Worm (Caenorhabditis elegans): ENCODE data around the gene C25F9.12.

C25F9.12 gene

DNA sequence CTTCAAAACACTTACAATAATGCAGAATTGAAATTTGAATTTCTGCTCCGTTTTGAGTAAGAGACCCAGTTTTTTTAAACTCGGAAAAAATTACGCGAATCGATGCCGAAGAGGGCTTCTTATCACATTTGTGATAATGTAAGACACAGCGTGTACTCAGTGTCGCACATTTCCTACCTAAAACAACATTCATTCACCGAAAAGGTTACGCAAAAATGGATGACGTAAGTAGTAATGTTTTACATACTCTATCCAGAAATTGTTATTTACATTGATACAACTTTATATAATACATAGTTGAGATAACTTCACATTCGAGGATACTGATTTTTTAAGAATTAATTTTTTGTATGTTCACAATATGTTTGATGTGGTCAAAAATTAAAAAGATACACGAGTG, 13.7 kb upstream of the C25F9.12 start, which contains the start of the genes C25F9.4 and C25F9.9:
C25F9.4 (minus strand) TSS at position 101 of the 400 bp plus-strand sequence.
C25F9.9 (plus strand) TSS at position 137 of the 400 bp plus-strand sequence.
- no peak for TF ChIP-seq crh-2 (tag; optimal IDR thresholded peaks at IDR 0.05)
- TF ChIP-seq fos-1 (tag; optimal IDR thresholded peaks at IDR 0.05): peak; percentile 59

DNA sequence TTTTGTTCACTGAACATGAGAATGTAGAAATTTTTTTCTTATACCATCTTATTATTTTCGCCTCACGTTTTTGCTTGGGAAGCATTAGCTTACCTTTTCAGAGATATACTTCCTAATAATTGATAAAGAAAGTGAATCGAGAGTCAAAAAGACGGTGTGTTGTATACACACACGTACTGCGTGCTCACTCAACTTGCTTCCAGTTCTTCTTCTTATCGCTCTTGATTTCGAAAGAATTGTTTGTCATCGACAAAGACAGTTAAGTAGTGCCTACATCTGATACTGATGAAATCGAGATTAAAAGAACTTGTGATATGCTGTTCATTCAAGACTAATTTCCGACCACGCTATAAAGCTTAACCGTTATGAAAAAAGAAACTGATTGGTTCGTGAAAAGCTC, 7.9 kb upstream of the C25F9.12 start, which contains the start of gene C25F9.5:
C25F9.5 (minus strand) TSS at position 195 of the 400 bp plus-strand sequence.
- peak; percentile 83 for TF ChIP-seq fos-1 (tag; optimal IDR thresholded peaks at IDR 0.05)
- TF ChIP-seq mdl-1 (tag; optimal IDR thresholded peaks at IDR 0.05): no peak

ce11 chrV:19405276-19405815, 2.6 kb upstream of the C25F9.12 start, which contains the start of the genes C25F9.6 and C25F9.10:
Gene C25F9.6, minus strand, starts transcription at chrV:19405326.
Gene C25F9.10, plus strand, starts transcription at chrV:19405729.
- peak; percentile 42 for TF ChIP-seq gmeb-1 (tag; optimal IDR thresholded peaks at IDR 0.05)
- peak; percentile 63 for TF ChIP-seq fos-1 (tag; optimal IDR thresholded peaks at IDR 0.05)
- no peak for TF ChIP-seq R02D3.7 (tag; optimal IDR thresholded peaks at IDR 0.05)

DNA sequence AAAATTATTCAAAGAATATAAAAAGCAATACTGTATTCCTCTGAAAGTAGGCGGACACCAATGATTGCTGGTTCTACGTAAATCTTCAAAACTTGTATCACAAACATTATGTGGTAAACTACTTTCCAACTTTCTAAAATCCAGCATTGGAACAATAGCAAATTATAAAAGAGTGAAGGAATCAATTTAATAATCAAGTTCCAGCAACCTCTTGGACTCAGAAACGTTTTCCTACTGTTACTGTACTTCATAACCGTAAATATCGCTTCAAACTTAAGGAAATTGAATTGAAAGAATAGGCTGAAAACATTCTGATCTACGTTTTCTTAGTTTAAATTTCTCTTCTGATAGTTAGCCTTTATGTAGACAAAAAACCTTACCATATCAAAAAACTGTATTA, 864 bp upstream of the C25F9.12 start:
- TF ChIP-seq nhr-11 (tag; optimal IDR thresholded peaks at IDR 0.05) (no peak), mbf-1 (tag; optimal IDR thresholded peaks at IDR 0.05) (no peak), unc-62 (GFP tag; optimal IDR thresholded peaks at IDR 0.05) (no peak), lsy-2 (tag; optimal IDR thresholded peaks at IDR 0.05) (no peak), lin-13 (GFP tag; optimal IDR thresholded peaks at IDR 0.05) (no peak), mdl-1 (tag; optimal IDR thresholded peaks at IDR 0.05) (no peak), lin-39 (tag; optimal IDR thresholded peaks at IDR 0.05) (no peak), fos-1 (tag; optimal IDR thresholded peaks at IDR 0.05) (no peak), ztf-1 (GFP tag; conservative IDR thresholded peaks at IDR 0.05) (no peak), R02D3.7 (tag; optimal IDR thresholded peaks at IDR 0.05) (no peak), crh-2 (tag; optimal IDR thresholded peaks at IDR 0.05) (no peak), dmd-4 (tag; optimal IDR thresholded peaks at IDR 0.05) (no peak), gmeb-1 (tag; optimal IDR thresholded peaks at IDR 0.05) (no peak), skn-1 (tag; optimal IDR thresholded peaks at IDR 0.05) (no peak), zag-1 (tag; optimal IDR thresholded peaks at IDR 0.05) (no peak), nhr-10 (tag; optimal IDR thresholded peaks at IDR 0.05) (no peak), snpc-4 (tag; optimal IDR thresholded peaks at IDR 0.05) (no peak)

- no peak for TF ChIP-seq ceh-16 (tag; optimal IDR thresholded peaks at IDR 0.05)
- TF ChIP-seq fos-1 (tag; optimal IDR thresholded peaks at IDR 0.05): peak; percentile 11
Observed at ce11 chrV:19401429-19401828, 1.3 kb downstream of the C25F9.12 start.

ce11 chrV:19400619-19401018, 2.1 kb downstream of the C25F9.12 start, which contains the start of gene srw-86:
Gene srw-86, minus strand, starts transcription at chrV:19400719.
- no peak for TF ChIP-seq skn-1 (tag; optimal IDR thresholded peaks at IDR 0.05)
- no peak for TF ChIP-seq nhr-12 (tag; optimal IDR thresholded peaks at IDR 0.05)
- TF ChIP-seq alr-1 (tag; optimal IDR thresholded peaks at IDR 0.05): no peak
- TF ChIP-seq aly-2 (tag; optimal IDR thresholded peaks at IDR 0.05): no peak
- no peak for TF ChIP-seq gmeb-1 (tag; optimal IDR thresholded peaks at IDR 0.05)
- no peak for TF ChIP-seq nhr-21 (tag; optimal IDR thresholded peaks at IDR 0.05)
- no peak for TF ChIP-seq dmd-4 (tag; optimal IDR thresholded peaks at IDR 0.05)
- no peak for TF ChIP-seq crh-2 (tag; optimal IDR thresholded peaks at IDR 0.05)
- TF ChIP-seq unc-55 (GFP tag; optimal IDR thresholded peaks at IDR 0.05): no peak
- TF ChIP-seq nhr-10 (tag; optimal IDR thresholded peaks at IDR 0.05): no peak

DNA sequence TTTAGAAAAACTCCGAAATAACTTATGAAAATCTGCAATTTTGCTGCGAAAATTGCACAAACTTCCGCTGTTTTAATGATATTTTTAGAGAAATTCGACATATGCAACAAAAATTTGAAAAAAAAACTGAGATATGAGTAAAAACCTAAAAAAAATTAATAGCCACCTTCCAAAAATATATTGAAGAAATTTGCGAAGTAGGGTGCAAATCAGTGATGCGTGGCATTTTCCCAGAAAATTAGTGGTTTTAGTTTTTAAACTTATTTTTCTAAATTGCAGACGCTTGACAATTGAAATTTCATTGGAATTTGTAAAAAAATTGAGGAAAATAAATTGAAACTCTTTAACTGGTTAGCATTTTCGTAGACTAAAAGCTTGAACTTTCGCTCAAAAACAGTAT, 3.9 kb downstream of the C25F9.12 start, which contains the start of gene C25F9.13:
C25F9.13 (minus strand) TSS at position 101 of the 400 bp plus-strand sequence.
- TF ChIP-seq nhr-129 (tag; optimal IDR thresholded peaks at IDR 0.05): no peak
- TF ChIP-seq sem-4 (tag; optimal IDR thresholded peaks at IDR 0.05): no peak

- TF ChIP-seq alr-1 (tag; optimal IDR thresholded peaks at IDR 0.05) (no peak), nhr-25 (tag; optimal IDR thresholded peaks at IDR 0.05) (no peak), peb-1 (tag; optimal IDR thresholded peaks at IDR 0.05) (no peak), nhr-10 (tag; optimal IDR thresholded peaks at IDR 0.05) (no peak), ceh-82 (tag; optimal IDR thresholded peaks at IDR 0.05) (no peak), mbf-1 (tag; optimal IDR thresholded peaks at IDR 0.05) (no peak), elt-1 (tag; optimal IDR thresholded peaks at IDR 0.05) (no peak)
Observed at ce11 chrV:19398396-19398795, 4.4 kb downstream of the C25F9.12 start.
